Worm (Caenorhabditis elegans): ENCODE measurements around the gene Y79H2A.4.

- no peak for TF ChIP-seq W03F9.2 (tag; optimal IDR thresholded peaks at IDR 0.05)
- TF ChIP-seq dao-5 (tag; optimal IDR thresholded peaks at IDR 0.05) = no peak
These were observed 12.3 kb upstream of the Y79H2A.4 start, which contains the start of gene Y79H2A.12 for ce11 chrIII:12028769-12029168.
